Fruit fly (Drosophila melanogaster): ENCODE results near the gene Tbc1d15-17.

Tbc1d15-17 gene

DNA sequence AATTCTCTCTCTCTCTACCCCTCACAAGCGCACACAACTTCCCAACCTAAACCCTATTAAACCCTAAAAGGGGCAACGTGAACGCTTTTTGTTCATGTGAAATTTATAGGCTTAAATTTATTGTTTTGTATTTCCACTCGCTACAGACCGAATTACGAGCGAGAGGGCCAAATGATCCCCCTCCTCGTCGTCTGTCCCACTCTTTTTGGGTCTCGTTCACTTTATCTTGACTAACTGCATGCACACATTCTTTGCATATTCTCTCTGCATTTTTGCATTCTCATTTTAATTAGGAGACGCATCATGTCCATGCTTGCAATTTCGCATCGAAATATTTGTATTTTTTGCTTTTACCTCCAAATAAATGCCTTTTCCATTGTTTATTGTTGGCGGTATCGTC, 14.2 kb downstream of the Tbc1d15-17 start:
- TF ChIP-seq CG8301 (tag; optimal IDR thresholded peaks at IDR 0.05) (no peak), CG34367 (tag; optimal IDR thresholded peaks at IDR 0.05) (no peak), CG8159 (tag; optimal IDR thresholded peaks at IDR 0.05) (no peak), rn (GFP tag; IDR thresholded peaks at IDR 0.05) (no peak), CG13204 (GFP tag; optimal IDR thresholded peaks at IDR 0.05) (no peak), Ets98B (GFP tag; IDR thresholded peaks at IDR 0.05) (no peak), Pif1A (GFP tag; optimal IDR thresholded peaks at IDR 0.05) (no peak), Pif1B (GFP tag; optimal IDR thresholded peaks at IDR 0.05) (no peak), CG10348 (GFP tag; IDR thresholded peaks at IDR 0.05) (no peak), CG12605 (GFP tag; IDR thresholded peaks at IDR 0.05) (no peak), D1 (tag; optimal IDR thresholded peaks at IDR 0.05) (no peak)

DNA sequence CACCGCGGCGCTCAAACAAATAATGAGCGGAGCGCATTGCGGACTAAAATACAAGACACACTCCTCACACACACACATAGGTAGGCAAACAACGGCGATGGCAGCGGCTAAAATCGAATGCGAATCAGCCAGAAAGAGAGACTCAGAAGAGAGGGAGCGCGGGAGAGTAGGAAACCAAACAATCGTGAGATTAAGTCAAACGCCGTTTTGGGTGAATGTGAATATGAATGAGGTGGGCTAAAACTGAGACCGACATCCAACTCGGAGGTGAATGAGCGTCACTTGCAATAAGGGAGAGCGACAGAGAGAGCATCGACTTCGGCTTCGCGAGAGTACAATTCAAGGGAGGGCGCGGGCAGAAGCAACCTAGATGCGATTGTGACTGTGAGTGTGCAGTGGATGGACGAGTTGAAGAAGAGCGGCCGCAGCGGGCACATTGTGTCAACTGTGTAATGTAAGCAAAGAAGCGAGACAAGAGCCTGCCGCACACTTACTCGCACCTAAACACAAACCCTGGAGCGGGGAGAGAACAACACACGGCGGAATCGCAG, 15.0 kb downstream of the Tbc1d15-17 start:
- no peak for TF ChIP-seq CG14655 (GFP tag; optimal IDR thresholded peaks at IDR 0.05)
- TF ChIP-seq Pif1B (GFP tag; optimal IDR thresholded peaks at IDR 0.05) = peak; percentile 21
- TF ChIP-seq CG32121 (GFP tag; IDR thresholded peaks at IDR 0.05) = no peak
- TF ChIP-seq CG13204 (GFP tag; optimal IDR thresholded peaks at IDR 0.05) = peak; percentile 75
- TF ChIP-seq Pif1A (GFP tag; optimal IDR thresholded peaks at IDR 0.05) = peak; percentile 34
- peak; percentile 66 for TF ChIP-seq CG4496 (GFP tag; IDR thresholded peaks at IDR 0.05)
- no peak for TF ChIP-seq CG8301 (tag; optimal IDR thresholded peaks at IDR 0.05)
- no peak for TF ChIP-seq CG15710 (tag; optimal IDR thresholded peaks at IDR 0.05)
- no peak for TF ChIP-seq CG9948 (tag; optimal IDR thresholded peaks at IDR 0.05)
- TF ChIP-seq CG34367 (tag; optimal IDR thresholded peaks at IDR 0.05) = no peak
- TF ChIP-seq EcR (GFP tag; optimal IDR thresholded peaks at IDR 0.05) = peak; percentile 95
- peak; percentile 14; the same call in 1 of the 2 replicates for TF ChIP-seq CG12605 (GFP tag; IDR thresholded peaks at IDR 0.05)
- TF ChIP-seq CG8159 (tag; optimal IDR thresholded peaks at IDR 0.05) = no peak
- no peak for TF ChIP-seq rn (GFP tag; IDR thresholded peaks at IDR 0.05)
- peak; percentile 34; the same call in 1 of the 2 replicates for TF ChIP-seq Ets98B (GFP tag; IDR thresholded peaks at IDR 0.05)
- TF ChIP-seq gl (tag; optimal IDR thresholded peaks at IDR 0.05) = no peak
- no peak for TF ChIP-seq D1 (tag; optimal IDR thresholded peaks at IDR 0.05)

DNA sequence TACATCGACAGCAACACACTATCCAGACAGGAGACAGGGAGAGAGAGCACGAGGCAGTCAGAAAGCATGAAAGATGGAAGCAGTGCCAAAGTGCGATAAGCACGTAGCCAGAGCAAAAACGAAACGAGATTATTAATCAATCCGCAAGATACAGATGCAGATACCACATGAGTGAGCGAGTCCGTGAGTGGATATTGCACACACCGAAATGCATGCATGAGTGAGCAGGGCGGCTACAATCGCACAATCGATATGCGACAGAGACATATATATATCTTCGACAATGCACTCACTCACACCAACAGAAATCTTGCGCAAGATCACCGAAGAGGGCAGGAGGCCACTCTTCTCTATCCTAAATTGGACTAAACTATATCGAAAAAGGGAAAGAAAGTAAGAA, 15.9 kb downstream of the Tbc1d15-17 start:
- TF ChIP-seq CG32121 (GFP tag; IDR thresholded peaks at IDR 0.05) (no peak), CG14655 (GFP tag; optimal IDR thresholded peaks at IDR 0.05) (no peak), CG17806 (tag; optimal IDR thresholded peaks at IDR 0.05) (no peak), fd96Ca (GFP tag; IDR thresholded peaks at IDR 0.05) (no peak), CG12605 (GFP tag; IDR thresholded peaks at IDR 0.05) (no peak), CG13204 (GFP tag; optimal IDR thresholded peaks at IDR 0.05) (no peak), CG4496 (GFP tag; IDR thresholded peaks at IDR 0.05) (no peak), rn (GFP tag; IDR thresholded peaks at IDR 0.05) (no peak), CG8301 (tag; optimal IDR thresholded peaks at IDR 0.05) (no peak), CG10348 (GFP tag; IDR thresholded peaks at IDR 0.05) (no peak), Snoo (tag; optimal IDR thresholded peaks at IDR 0.05) (no peak), Pif1A (GFP tag; optimal IDR thresholded peaks at IDR 0.05) (no peak), CG34367 (tag; optimal IDR thresholded peaks at IDR 0.05) (no peak)

DNA sequence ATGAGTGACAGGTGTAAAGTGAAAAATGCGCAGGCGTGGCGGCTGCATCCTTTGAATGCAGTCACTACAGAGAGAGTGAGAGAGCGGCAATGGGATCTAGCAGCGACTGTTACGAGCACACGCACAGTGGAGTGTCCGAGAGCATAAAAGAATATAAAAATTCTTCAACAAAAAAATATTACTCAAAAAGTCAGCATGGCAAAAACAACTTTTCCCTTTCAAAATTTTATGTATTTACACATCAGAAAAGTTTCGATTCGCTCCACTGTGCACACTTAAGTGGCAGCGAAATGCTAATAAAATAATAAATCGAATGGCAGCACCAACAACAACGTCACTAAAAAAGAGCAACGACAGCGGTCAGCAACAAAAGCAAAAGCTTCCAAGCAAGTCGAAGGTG, 16.4 kb downstream of the Tbc1d15-17 start:
- TF ChIP-seq CG8159 (tag; optimal IDR thresholded peaks at IDR 0.05) (peak; percentile 93), Ets98B (GFP tag; IDR thresholded peaks at IDR 0.05) (peak; percentile 96), CG4496 (GFP tag; IDR thresholded peaks at IDR 0.05) (peak; percentile 98), CG12605 (GFP tag; IDR thresholded peaks at IDR 0.05) (peak; percentile 93), CG14655 (GFP tag; optimal IDR thresholded peaks at IDR 0.05) (peak; percentile 96), Pif1B (GFP tag; optimal IDR thresholded peaks at IDR 0.05) (peak; percentile 96), Snoo (tag; optimal IDR thresholded peaks at IDR 0.05) (peak; percentile 83), CG34367 (tag; optimal IDR thresholded peaks at IDR 0.05) (peak; percentile 93), CG8301 (tag; optimal IDR thresholded peaks at IDR 0.05) (peak; percentile 95), CG10348 (GFP tag; IDR thresholded peaks at IDR 0.05) (peak; percentile 39; the same call in 1 of the 2 replicates), CG13204 (GFP tag; optimal IDR thresholded peaks at IDR 0.05) (peak; percentile 54), D1 (tag; optimal IDR thresholded peaks at IDR 0.05) (peak; percentile 87), CG32121 (GFP tag; IDR thresholded peaks at IDR 0.05) (peak; percentile 92), CG17806 (tag; optimal IDR thresholded peaks at IDR 0.05) (peak; percentile 94), rn (GFP tag; IDR thresholded peaks at IDR 0.05) (peak; percentile 92), Pif1A (GFP tag; optimal IDR thresholded peaks at IDR 0.05) (peak; percentile 96), CG15710 (tag; optimal IDR thresholded peaks at IDR 0.05) (peak; percentile 90), EcR (GFP tag; optimal IDR thresholded peaks at IDR 0.05) (no peak), fd96Ca (GFP tag; IDR thresholded peaks at IDR 0.05) (peak; percentile 97), CG9948 (tag; optimal IDR thresholded peaks at IDR 0.05) (peak; percentile 93), gl (tag; optimal IDR thresholded peaks at IDR 0.05) (peak; percentile 87)

DNA sequence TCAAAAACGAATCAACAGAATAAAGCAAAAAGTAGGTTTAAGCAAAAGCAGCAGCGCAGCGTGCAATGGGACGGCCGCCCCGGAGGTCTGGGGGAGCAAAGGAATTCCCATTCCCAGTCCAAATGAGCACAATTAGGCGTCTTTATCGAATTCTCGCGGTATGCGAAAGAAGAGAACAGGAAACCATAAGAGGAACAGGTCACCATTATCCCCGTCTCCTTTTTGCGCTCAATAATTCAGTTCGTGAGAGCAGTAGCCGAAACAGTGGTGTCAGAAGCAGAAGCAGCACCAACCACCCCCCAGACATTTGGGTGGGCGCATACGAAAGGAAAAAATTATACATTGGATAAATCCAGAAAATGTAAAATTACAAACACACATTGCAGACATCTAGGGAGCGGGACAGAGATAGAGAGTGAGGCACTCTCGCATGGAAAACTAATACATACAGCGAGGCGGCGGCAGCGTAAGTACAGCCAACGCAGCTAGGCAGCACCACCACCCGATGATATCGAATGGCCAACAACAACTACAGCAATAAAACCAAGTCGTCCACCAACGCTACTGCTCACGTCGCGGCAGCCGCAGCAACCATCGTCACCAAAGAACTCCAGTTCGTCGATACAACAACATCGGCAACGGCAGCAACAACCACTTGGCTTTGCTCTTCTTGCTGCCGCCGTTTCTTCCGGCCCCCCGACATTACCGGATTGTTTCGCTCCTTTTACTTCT, 17.1 kb downstream of the Tbc1d15-17 start:
- TF ChIP-seq CG13204 (GFP tag; optimal IDR thresholded peaks at IDR 0.05) (peak; percentile 86), Ets98B (GFP tag; IDR thresholded peaks at IDR 0.05) (no peak), CG9948 (tag; optimal IDR thresholded peaks at IDR 0.05) (no peak)
